Fruit fly (Drosophila melanogaster) whole organism, embryonic: ENCODE measurements around the gene unc-45.

ENCODE experiments used
- ATbp ChIP-seq: fragments of 200-800 bp; sonication (Bioruptor generic); optimal IDR thresholded peaks from 2 replicates; lab custom pipeline; 2017; ENCODE audit warnings: missing biosample characterization, mild to moderate bottlenecking, missing genetic modification characterization, missing genetic modification reagents
- CG10321 ChIP-seq: fragments of 200-800 bp; sonication (Bioruptor generic); IDR thresholded peaks from 2 replicates; pipeline ENCODE4 v1.3.6; 2022; ENCODE audit warnings: missing biosample characterization, missing genetic modification characterization
- CG11456 ChIP-seq: fragments of 200-800 bp; sonication (Bioruptor generic); IDR thresholded peaks from 3 replicates; pipeline ENCODE4 v1.3.6; 2022; ENCODE audit warnings: missing biosample characterization, missing genetic modification characterization
- CG11696 ChIP-seq: fragments of 200-800 bp; sonication (Bioruptor generic); IDR thresholded peaks from 2 replicates; pipeline ENCODE4 v1.3.6; 2022; ENCODE audit warnings: missing biosample characterization, missing genetic modification characterization
- CG11723 ChIP-seq: fragments of 200-800 bp; sonication (Bioruptor generic); optimal IDR thresholded peaks from 2 replicates; lab custom pipeline; 2017; ENCODE audit warnings: missing biosample characterization, mild to moderate bottlenecking, missing genetic modification characterization
- CG12659 ChIP-seq: fragments of 200-800 bp; sonication (Bioruptor generic); optimal IDR thresholded peaks from 3 replicates; lab custom pipeline; 2017; ENCODE audit warnings: mild to moderate bottlenecking, missing biosample characterization, missing genetic modification reagents, missing genetic modification characterization
- CG12942 ChIP-seq: fragments of 200-800 bp; sonication (Bioruptor generic); optimal IDR thresholded peaks from 3 replicates; lab custom pipeline; 2016; ENCODE audit warnings: missing biosample characterization, missing genetic modification characterization
- CG15269 ChIP-seq: fragments of 200-800 bp; sonication (Bioruptor generic); optimal IDR thresholded peaks from 2 replicates; lab custom pipeline; 2018; ENCODE audit warnings: missing biosample characterization, mild to moderate bottlenecking, missing genetic modification characterization, moderate library complexity
- CG1529 ChIP-seq: fragments of 200-800 bp; sonication (Bioruptor generic); optimal IDR thresholded peaks from 3 replicates; lab custom pipeline; 2018; ENCODE audit warnings: missing biosample characterization, missing genetic modification characterization
- CG1602 ChIP-seq: fragments of 200-800 bp; sonication (Bioruptor generic); optimal IDR thresholded peaks from 3 replicates; lab custom pipeline; 2016; ENCODE audit warnings: missing biosample characterization, missing genetic modification characterization
- CG2120 ChIP-seq: fragments of 200-800 bp; sonication (Bioruptor generic); optimal IDR thresholded peaks from 3 replicates; lab custom pipeline; 2016; ENCODE audit warnings: missing biosample characterization, missing genetic modification characterization
- CG2202 ChIP-seq: fragments of 200-800 bp; sonication (Bioruptor generic); optimal IDR thresholded peaks from 2 replicates; lab custom pipeline; 2018; ENCODE audit warnings: missing biosample characterization, mild to moderate bottlenecking, missing genetic modification characterization
- CG4360 ChIP-seq: fragments of 200-800 bp; sonication (Bioruptor generic); IDR thresholded peaks from 2 replicates; pipeline ENCODE4 v1.3.6; 2022; ENCODE audit warnings: missing biosample characterization, missing genetic modification characterization
- CG4617 ChIP-seq: fragments of 200-800 bp; sonication (Bioruptor generic); optimal IDR thresholded peaks from 3 replicates; lab custom pipeline; 2016; ENCODE audit warnings: missing biosample characterization, missing genetic modification characterization, borderline replicate concordance
- CG4854 ChIP-seq: fragments of 200-800 bp; sonication (Bioruptor generic); optimal IDR thresholded peaks from 2 replicates; lab custom pipeline; 2016; ENCODE audit warnings: missing biosample characterization, missing genetic modification characterization, inconsistent platforms
- CG5245 ChIP-seq: fragments of 200-800 bp; sonication (Bioruptor generic); optimal IDR thresholded peaks from 3 replicates; lab custom pipeline; 2016; ENCODE audit warnings: missing biosample characterization, missing genetic modification characterization
- CG6654 ChIP-seq: fragments of 200-800 bp; sonication (Bioruptor generic); optimal IDR thresholded peaks from 2 replicates; lab custom pipeline; 2017; ENCODE audit warnings: missing biosample characterization, mild to moderate bottlenecking, missing genetic modification characterization
- CG8944 ChIP-seq: fragments of 200-800 bp; sonication (Bioruptor generic); optimal IDR thresholded peaks from 3 replicates; lab custom pipeline; 2016; ENCODE audit warnings: missing biosample characterization, missing genetic modification characterization
- CrebB ChIP-seq: fragments of 200-800 bp; sonication (Bioruptor generic); optimal IDR thresholded peaks from 3 replicates; lab custom pipeline; 2018; ENCODE audit warnings: missing biosample characterization, mild to moderate bottlenecking, missing genetic modification characterization
- D ChIP-seq, 2 experiments: fragments of 200-800 bp in 1 of 2; fragments of >200 bp in 1 of 2; sonication (Bioruptor generic) in 1 of 2; optimal IDR thresholded peaks; 2 replicates in 1 of 2; 3 replicates in 1 of 2; lab custom pipeline; 2017; ENCODE audit warnings: mild to moderate bottlenecking in 1 of 2, missing biosample characterization in 1 of 2, missing genetic modification characterization in 1 of 2, missing genetic modification reagents in 1 of 2
- Doc2 ChIP-seq: fragments of 200-800 bp; sonication (Bioruptor generic); IDR thresholded peaks from 2 replicates; pipeline ENCODE4 v1.3.6; 2022; ENCODE audit warnings: missing biosample characterization, missing genetic modification characterization
- Fer2 ChIP-seq: fragments of 200-800 bp; sonication (Bioruptor generic); optimal IDR thresholded peaks from 2 replicates; lab custom pipeline; 2018; ENCODE audit warnings: missing biosample characterization, mild to moderate bottlenecking, missing genetic modification characterization, moderate library complexity
- H15 ChIP-seq: fragments of 200-800 bp; sonication (Bioruptor generic); IDR thresholded peaks from 3 replicates; pipeline ENCODE4 v1.3.6; 2022; ENCODE audit warnings: missing biosample characterization, missing genetic modification characterization
- MBD-R2 ChIP-seq: fragments of 200-800 bp; sonication (Bioruptor generic); IDR thresholded peaks from 2 replicates; pipeline ENCODE4 v1.3.6; 2022; ENCODE audit warnings: missing biosample characterization, missing genetic modification characterization
- Meics ChIP-seq: fragments of 200-800 bp; sonication (Bioruptor generic); optimal IDR thresholded peaks from 2 replicates; lab custom pipeline; 2017; ENCODE audit warnings: missing biosample characterization, mild to moderate bottlenecking, missing genetic modification characterization
- NfI ChIP-seq: fragments of 200-800 bp; sonication (Bioruptor generic); optimal IDR thresholded peaks from 3 replicates; lab custom pipeline; 2018; ENCODE audit warnings: missing biosample characterization, mild to moderate bottlenecking, missing genetic modification characterization, moderate library complexity
- Ptx1 ChIP-seq: fragments of 200-800 bp; sonication (Bioruptor generic); IDR thresholded peaks from 2 replicates; pipeline ENCODE4 v1.3.6; 2022; ENCODE audit warnings: missing biosample characterization, missing genetic modification characterization
- Rx ChIP-seq: fragments of 200-800 bp; sonication (Bioruptor generic); IDR thresholded peaks from 2 replicates; pipeline ENCODE4 v1.3.6; 2022; ENCODE audit warnings: missing biosample characterization, missing genetic modification characterization
- Six4 ChIP-seq: fragments of 200-800 bp; sonication (Bioruptor generic); optimal IDR thresholded peaks from 2 replicates; lab custom pipeline; 2016; ENCODE audit warnings: missing biosample characterization, missing genetic modification characterization
- Stat92E ChIP-seq, 3 experiments: fragments of >200 bp in 2 of 3; fragments of 200-800 bp in 1 of 3; sonication (Bioruptor generic) in 1 of 3; optimal IDR thresholded peaks; 2 replicates each; lab custom pipeline; 2017 to 2019; ENCODE audit warnings: missing biosample characterization in 3 of 3, missing genetic modification characterization in 3 of 3, mild to moderate bottlenecking in 1 of 3, moderate library complexity in 1 of 3
- Xrp1 ChIP-seq: fragments of 200-800 bp; sonication (Bioruptor generic); IDR thresholded peaks from 2 replicates; pipeline ENCODE4 v1.3.6; 2022; ENCODE audit warnings: missing biosample characterization, missing genetic modification characterization
- chif ChIP-seq, 2 experiments: fragments of 200-800 bp; sonication (Bioruptor generic); optimal IDR thresholded peaks; 3 replicates each; lab custom pipeline; 2016; ENCODE audit warnings: missing biosample characterization in 2 of 2, missing genetic modification characterization in 2 of 2
- ci ChIP-seq: fragments of 200-800 bp; sonication (Bioruptor generic); IDR thresholded peaks from 3 replicates; pipeline ENCODE4 v1.3.6; 2022; ENCODE audit warnings: missing biosample characterization, missing genetic modification characterization
- disco-r ChIP-seq: fragments of 200-800 bp; sonication (Bioruptor generic); optimal IDR thresholded peaks from 2 replicates; lab custom pipeline; 2016; ENCODE audit warnings: missing biosample characterization, missing genetic modification characterization
- gce ChIP-seq: fragments of 200-800 bp; sonication (Bioruptor generic); IDR thresholded peaks from 3 replicates; pipeline ENCODE4 v1.3.6; 2022; ENCODE audit warnings: missing biosample characterization, missing genetic modification characterization
- her ChIP-seq: fragments of 200-800 bp; sonication (Bioruptor generic); optimal IDR thresholded peaks from 2 replicates; lab custom pipeline; 2016; ENCODE audit warnings: missing biosample characterization, missing genetic modification characterization
- hkb ChIP-seq, 2 experiments: fragments of 200-800 bp in 1 of 2; fragments of >200 bp in 1 of 2; sonication (Bioruptor generic) in 1 of 2; IDR thresholded peaks in 1 of 2; optimal IDR thresholded peaks in 1 of 2; 2 replicates each; pipeline versions ENCODE4 v1.3.6 to Lab custom; 2017 to 2022; ENCODE audit warnings: missing biosample characterization in 1 of 2, missing genetic modification characterization in 1 of 2
- jumu ChIP-seq: fragments of 200-800 bp; sonication (Bioruptor generic); optimal IDR thresholded peaks from 3 replicates; lab custom pipeline; 2016; ENCODE audit warnings: missing biosample characterization, missing genetic modification characterization
- mld ChIP-seq: fragments of 200-800 bp; sonication (Bioruptor generic); IDR thresholded peaks from 3 replicates; pipeline ENCODE4 v1.3.6; 2022; ENCODE audit warnings: missing biosample characterization, missing genetic modification characterization; ENCODE audit not compliant: partially characterized antibody
- p53 ChIP-seq: fragments of 200-800 bp; sonication (Bioruptor generic); optimal IDR thresholded peaks from 2 replicates; lab custom pipeline; 2016; ENCODE audit warnings: missing biosample characterization, missing genetic modification characterization
- pita ChIP-seq: fragments of 200-800 bp; sonication (Bioruptor generic); optimal IDR thresholded peaks from 2 replicates; lab custom pipeline; 2017; ENCODE audit warnings: missing biosample characterization, mild to moderate bottlenecking, missing genetic modification characterization
- run ChIP-seq: fragments of 200-800 bp; sonication (Bioruptor generic); optimal IDR thresholded peaks from 3 replicates; lab custom pipeline; 2018; ENCODE audit warnings: missing biosample characterization, mild to moderate bottlenecking, missing genetic modification characterization
- schlank ChIP-seq: fragments of 200-800 bp; sonication (Bioruptor generic); optimal IDR thresholded peaks from 2 replicates; lab custom pipeline; 2018; ENCODE audit warnings: missing biosample characterization, mild to moderate bottlenecking, missing genetic modification characterization
- seq ChIP-seq: fragments of 200-800 bp; sonication (Bioruptor generic); IDR thresholded peaks from 2 replicates; pipeline ENCODE4 v1.3.6; 2022; ENCODE audit warnings: missing biosample characterization, missing genetic modification characterization
- slp2 ChIP-seq: fragments of 200-800 bp; sonication (Bioruptor generic); optimal IDR thresholded peaks from 2 replicates; lab custom pipeline; 2016; ENCODE audit warnings: missing biosample characterization, missing genetic modification characterization
- ssp ChIP-seq: fragments of 200-800 bp; sonication (Bioruptor generic); IDR thresholded peaks from 2 replicates; pipeline ENCODE4 v1.3.6; 2022; ENCODE audit warnings: missing biosample characterization, missing genetic modification characterization
- sug ChIP-seq: fragments of 200-800 bp; optimal IDR thresholded peaks from 2 replicates; lab custom pipeline; 2019; ENCODE audit warnings: missing biosample characterization, mild to moderate bottlenecking, missing genetic modification characterization, moderate library complexity
- ttk ChIP-seq: fragments of 200-800 bp; sonication (Bioruptor generic); IDR thresholded peaks from 2 replicates; pipeline ENCODE4 v2.1.2; 2022; ENCODE audit warnings: missing biosample characterization, missing genetic modification characterization
- zen2 ChIP-seq: fragments of 200-800 bp; sonication (Bioruptor generic); IDR thresholded peaks from 3 replicates; pipeline ENCODE4 v1.3.6; 2022; ENCODE audit warnings: missing biosample characterization, missing genetic modification characterization; ENCODE audit not compliant: partially characterized antibody

Gene unc-45

DNA sequence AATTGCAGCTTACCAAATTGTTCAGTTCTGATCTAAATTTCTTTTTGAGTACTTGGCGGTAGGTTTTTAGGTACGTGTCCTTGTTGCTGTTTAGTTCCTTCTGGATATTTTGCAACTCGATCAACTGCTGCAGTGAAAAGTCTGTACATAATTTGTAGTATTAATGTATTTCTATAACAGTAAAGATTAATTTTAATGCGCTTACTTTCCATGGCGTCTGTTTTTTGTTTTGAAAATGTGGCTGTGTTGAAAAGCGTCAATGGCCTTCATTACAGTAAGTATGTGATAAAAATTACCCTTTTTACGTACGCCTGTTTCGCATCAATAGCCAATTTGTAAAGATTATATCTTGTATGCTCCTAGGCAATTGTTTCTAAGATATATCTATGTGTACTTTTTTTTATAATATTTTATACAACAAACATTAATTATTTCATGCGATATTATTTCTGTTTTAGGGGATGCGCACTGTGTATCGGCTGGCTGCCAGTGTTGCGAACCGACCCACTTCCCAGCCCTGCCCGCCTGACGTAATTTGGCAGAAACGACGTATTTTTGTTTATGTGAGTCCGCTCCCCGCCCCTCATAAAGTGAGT lies 31.9 kb upstream of the unc-45 start, which contains the start of the genes Kmn2 and CG2698 (continued):
- TF ChIP-seq CG11696 (GFP tag; lab: Robert Waterston, UW), result peak; percentile 86
- TF ChIP-seq CG10321, result peak; percentile 83
- peak; percentile 96 for TF ChIP-seq Rx (GFP tag; lab: Robert Waterston, UW)
- TF ChIP-seq CG11456 (GFP tag; lab: Robert Waterston, UW), result peak; percentile 97
- TF ChIP-seq D (optimal IDR thresholded peaks at IDR 0.05; lab: Kevin White, UChicago), result no peak
- TF ChIP-seq D (GFP tag; optimal IDR thresholded peaks at IDR 0.05; lab: Kevin White, UChicago), result peak; percentile 91
- TF ChIP-seq CG4617 (GFP tag; lab: Kevin White, UChicago), result peak; percentile 89
- no peak for TF ChIP-seq pita
- TF ChIP-seq jumu (GFP tag; lab: Kevin White, UChicago), result peak; percentile 79
- peak; percentile 89 for TF ChIP-seq CG1529 (GFP tag; lab: Kevin White, UChicago)
- peak; percentile 86 for TF ChIP-seq CG11723 (GFP tag; lab: Kevin White, UChicago)
- TF ChIP-seq CG5245 (GFP tag; lab: Kevin White, UChicago), result peak; percentile 92
- peak; percentile 81 for TF ChIP-seq run
- peak; percentile 96 for TF ChIP-seq CG15269
- peak; percentile 93 for TF ChIP-seq Fer2 (tag; lab: Kevin White, UChicago)
- TF ChIP-seq schlank (tag; lab: Kevin White, UChicago), result peak; percentile 84
- TF ChIP-seq MBD-R2 (GFP tag; lab: Robert Waterston, UW), result peak; percentile 98
- TF ChIP-seq CrebB (tag; lab: Kevin White, UChicago), result peak; percentile 88
- TF ChIP-seq sug (tag; lab: Kevin White, UChicago), result peak; percentile 92
- peak; percentile 10 for TF ChIP-seq her (GFP tag; lab: Kevin White, UChicago)
- TF ChIP-seq gce (GFP tag; lab: Robert Waterston, UW), result peak; percentile 94
- peak; percentile 97 for TF ChIP-seq seq (GFP tag; lab: Robert Waterston, UW)
- peak; percentile 99 for TF ChIP-seq Xrp1 (GFP tag; lab: Robert Waterston, UW)
- peak; percentile 92 for TF ChIP-seq Doc2 (GFP tag; lab: Robert Waterston, UW)
- TF ChIP-seq disco-r (GFP tag; lab: Kevin White, UChicago), result peak; percentile 51
- peak; percentile 93 for TF ChIP-seq Six4
- peak; percentile 94 for TF ChIP-seq CG12942
- TF ChIP-seq ssp (GFP tag; lab: Robert Waterston, UW), result peak; percentile 94
- peak; percentile 94 for TF ChIP-seq NfI (GFP tag; lab: Kevin White, UChicago)
- TF ChIP-seq CG6654 (GFP tag; lab: Kevin White, UChicago), result peak; percentile 78
- TF ChIP-seq CG1602 (GFP tag; lab: Kevin White, UChicago), result peak; percentile 97
- peak; percentile 83 for TF ChIP-seq CG4360
- TF ChIP-seq hkb (optimal IDR thresholded peaks at IDR 0.05; lab: Kevin White, UChicago), result peak; percentile 72
- TF ChIP-seq hkb (GFP tag; IDR thresholded peaks at IDR 0.05; lab: Robert Waterston, UW), result peak; percentile 97
- peak; percentile 97 for TF ChIP-seq CG12659 (GFP tag; lab: Kevin White, UChicago)
- TF ChIP-seq ATbp (GFP tag; lab: Kevin White, UChicago), result peak; percentile 94
- peak; percentile 83 for TF ChIP-seq CG8944 (GFP tag; lab: Kevin White, UChicago)
- TF ChIP-seq Ptx1 (GFP tag; lab: Robert Waterston, UW), result peak; percentile 99
- TF ChIP-seq p53 (GFP tag; lab: Kevin White, UChicago), result no peak
- TF ChIP-seq CG2202 (tag; lab: Kevin White, UChicago), result peak; percentile 88
- peak; percentile 84 for TF ChIP-seq CG4854 (GFP tag; lab: Kevin White, UChicago)
- peak; percentile 95 for TF ChIP-seq Meics (GFP tag; lab: Kevin White, UChicago)
- TF ChIP-seq zen2 (GFP tag; lab: Robert Waterston, UW), result no peak; the same call in 2 of the 3 replicates
- peak in 1 of 3 experiments; percentile 60 for TF ChIP-seq Stat92E (GFP tag; optimal IDR thresholded peaks at IDR 0.05; lab: Kevin White, UChicago)
- TF ChIP-seq CG2120, result peak; percentile 95
- peak; percentile 63 for TF ChIP-seq slp2 (GFP tag; lab: Kevin White, UChicago)
- peak; percentile 75 to 91 for TF ChIP-seq chif (GFP tag; optimal IDR thresholded peaks at IDR 0.05; lab: Kevin White, UChicago)
- no peak for TF ChIP-seq mld (GFP tag; lab: Robert Waterston, UW)
- TF ChIP-seq ci, result peak; percentile 98
- peak; percentile 98 for TF ChIP-seq ttk (GFP tag; lab: Robert Waterston, UW)
- TF ChIP-seq H15 (GFP tag; lab: Robert Waterston, UW), result peak; percentile 97
